Worm (Caenorhabditis elegans): ENCODE measurements around the gene F13A7.14.
A peak's percentile ranks its signal among the peaks of the same experiment; 100 is the strongest.

Gene F13A7.14

DNA sequence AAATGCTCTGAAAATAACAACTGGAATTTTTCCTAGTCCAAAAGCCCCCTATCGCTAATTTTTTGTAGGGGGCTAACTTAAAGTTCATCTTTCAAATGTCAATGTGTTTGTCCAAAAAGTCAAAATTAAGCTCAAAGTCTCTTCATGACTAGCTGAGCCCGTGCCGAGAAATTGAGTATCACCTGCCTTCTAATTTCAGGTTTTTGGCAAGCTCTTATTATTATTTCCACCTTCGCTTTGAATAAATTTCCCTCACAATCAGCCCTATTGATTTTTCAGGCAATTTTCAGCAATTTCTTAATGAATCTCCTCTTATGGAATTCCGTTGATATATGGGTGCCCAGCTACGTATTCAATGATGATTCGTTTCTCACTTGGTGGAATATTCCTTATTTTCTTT, 2.3 kb upstream of the F13A7.14 start, which contains the start of gene sre-36:
Gene sre-36, plus strand, starts transcription at position 301 of the 400 bp plus-strand sequence.
- TF ChIP-seq ets-5 (GFP tag; IDR thresholded peaks at IDR 0.05) (no peak), fkh-10 (GFP tag; optimal IDR thresholded peaks at IDR 0.05) (no peak), dsc-1 (tag; optimal IDR thresholded peaks at IDR 0.05) (no peak), lin-13 (GFP tag; optimal IDR thresholded peaks at IDR 0.05) (no peak), ceh-88 (GFP tag; IDR thresholded peaks at IDR 0.05) (no peak), swsn-7 (tag; optimal IDR thresholded peaks at IDR 0.05) (no peak), C34B4.2 (tag; optimal IDR thresholded peaks at IDR 0.05) (no peak), hpl-2 (GFP tag; optimal IDR thresholded peaks at IDR 0.05) (no peak), F16B12.6 (tag; optimal IDR thresholded peaks at IDR 0.05) (no peak)

DNA sequence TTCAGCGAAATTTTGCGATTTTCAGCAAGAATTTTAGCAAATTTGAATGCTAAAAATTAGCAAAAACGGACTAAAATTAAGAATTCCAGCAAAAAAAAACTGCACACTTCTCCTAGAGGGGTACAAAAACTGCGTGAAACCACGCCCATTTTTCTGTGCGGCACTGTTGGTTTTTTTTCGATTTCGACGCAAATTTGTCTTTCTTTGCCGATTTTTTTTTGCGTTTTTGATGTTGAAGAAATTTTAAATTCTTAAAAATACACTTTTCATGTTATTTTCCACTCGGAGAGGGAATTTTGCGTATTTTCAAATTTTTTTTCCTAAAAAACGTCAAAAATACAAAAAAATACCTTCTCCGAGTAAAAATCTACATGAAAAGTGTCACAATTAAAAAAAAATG, 2.3 kb downstream of the F13A7.14 start, which contains the start of gene syp-1:
Gene syp-1, plus strand, starts transcription at position 301 of the 400 bp plus-strand sequence.
- TF ChIP-seq tlp-1 (tag; optimal IDR thresholded peaks at IDR 0.05) (no peak), unc-62 (GFP tag; optimal IDR thresholded peaks at IDR 0.05) (no peak), tbx-2 (tag; optimal IDR thresholded peaks at IDR 0.05) (no peak), C04F5.9 (tag; optimal IDR thresholded peaks at IDR 0.05) (no peak), lin-13 (GFP tag; optimal IDR thresholded peaks at IDR 0.05) (no peak), skn-1 (tag; optimal IDR thresholded peaks at IDR 0.05) (no peak), lsy-2 (tag; optimal IDR thresholded peaks at IDR 0.05) (no peak), hpl-2 (GFP tag; optimal IDR thresholded peaks at IDR 0.05) (no peak), nhr-85 (tag) (no peak), zip-4 (GFP tag; optimal IDR thresholded peaks at IDR 0.05) (no peak), C16A3.4 (tag; optimal IDR thresholded peaks at IDR 0.05) (no peak), nhr-11 (tag; optimal IDR thresholded peaks at IDR 0.05) (no peak), aly-2 (tag; optimal IDR thresholded peaks at IDR 0.05) (no peak), elt-2 (tag; optimal IDR thresholded peaks at IDR 0.05) (no peak), lin-15B (tag; optimal IDR thresholded peaks at IDR 0.05) (no peak), mab-9 (GFP tag; IDR thresholded peaks at IDR 0.05) (no peak)

- TF ChIP-seq skn-1 (tag; optimal IDR thresholded peaks at IDR 0.05) (no peak), efl-1 (optimal IDR thresholded peaks at IDR 0.05) (peak in 1 of 2 experiments; percentile 85), efl-1 (GFP tag; optimal IDR thresholded peaks at IDR 0.05 in 1 of 2) (no peak)
Measured at ce11 chrV:16405366-16405765, 3.7 kb downstream of the F13A7.14 start.

DNA sequence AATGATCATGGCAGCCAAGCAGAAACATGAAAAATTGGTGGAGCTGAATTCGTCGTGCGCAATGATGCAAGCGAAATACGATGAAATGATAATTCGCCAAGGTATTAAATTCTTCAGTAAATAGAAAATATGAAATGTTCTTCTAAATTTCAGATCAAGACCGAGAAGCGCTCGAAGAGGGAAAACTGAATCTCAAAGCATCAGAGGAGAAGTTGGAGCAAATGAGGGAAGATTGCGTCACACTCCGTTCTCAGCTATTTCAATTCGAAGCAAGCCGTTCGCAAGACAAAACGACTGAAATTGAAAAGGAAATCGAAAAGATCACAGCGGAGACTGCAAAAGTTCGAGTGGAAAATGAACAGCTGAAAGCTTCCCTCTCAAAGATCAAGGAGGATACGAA, 4.7 kb downstream of the F13A7.14 start:
- TF ChIP-seq ceh-82 (tag; optimal IDR thresholded peaks at IDR 0.05): no peak
- TF ChIP-seq lsy-2 (tag; optimal IDR thresholded peaks at IDR 0.05): no peak

DNA sequence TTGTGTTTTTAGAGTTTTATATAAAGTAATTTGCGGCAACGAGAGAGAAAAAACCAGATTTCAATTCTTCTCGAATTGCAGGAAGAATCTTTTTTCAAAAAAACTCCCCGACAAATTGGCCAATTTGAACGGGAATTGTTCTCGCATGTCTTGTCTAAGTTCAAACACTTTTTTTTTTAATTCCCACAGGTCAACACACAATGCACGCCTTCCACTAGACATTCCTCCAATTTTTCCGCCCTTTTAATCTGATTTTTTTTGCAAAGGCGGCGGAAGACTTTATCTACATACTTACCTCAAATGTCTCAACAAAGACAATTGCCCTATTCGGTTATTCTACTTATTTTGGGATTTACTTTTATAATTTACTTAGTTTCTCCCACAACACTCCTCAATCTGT, 6.0 kb downstream of the F13A7.14 start, which contains the start of gene F26D2.3:
Gene F26D2.3, plus strand, starts transcription at position 301 of the 400 bp plus-strand sequence.
- TF ChIP-seq C34B4.2 (tag; optimal IDR thresholded peaks at IDR 0.05): no peak
- no peak for TF ChIP-seq pag-3 (tag; optimal IDR thresholded peaks at IDR 0.05; ENCODE audit: borderline replicate concordance, insufficient read depth)
- no peak for TF ChIP-seq nhr-28 (tag; optimal IDR thresholded peaks at IDR 0.05)
- no peak for TF ChIP-seq nhr-76 (tag; optimal IDR thresholded peaks at IDR 0.05)
- no peak for TF ChIP-seq mdl-1 (tag; optimal IDR thresholded peaks at IDR 0.05)
- TF ChIP-seq dsc-1 (tag; optimal IDR thresholded peaks at IDR 0.05): no peak
- TF ChIP-seq nhr-85 (tag): no peak
- no peak for TF ChIP-seq aha-1 (tag; optimal IDR thresholded peaks at IDR 0.05)
- no peak for TF ChIP-seq vab-15 (tag; optimal IDR thresholded peaks at IDR 0.05)
- TF ChIP-seq lin-35 (GFP tag; optimal IDR thresholded peaks at IDR 0.05): no peak
- TF ChIP-seq F16B12.6 (tag; optimal IDR thresholded peaks at IDR 0.05): no peak
- no peak for TF ChIP-seq mab-9 (GFP tag; IDR thresholded peaks at IDR 0.05)
- no peak for TF ChIP-seq nhr-20 (tag; optimal IDR thresholded peaks at IDR 0.05)
- no peak for TF ChIP-seq nhr-237 (tag; optimal IDR thresholded peaks at IDR 0.05)
- no peak for TF ChIP-seq tbx-2 (tag; optimal IDR thresholded peaks at IDR 0.05)
- no peak for TF ChIP-seq ceh-63 (GFP tag; optimal IDR thresholded peaks at IDR 0.05)
- no peak for TF ChIP-seq irx-1 (tag; optimal IDR thresholded peaks at IDR 0.05)
- no peak for TF ChIP-seq egl-27 (tag; optimal IDR thresholded peaks at IDR 0.05)
- TF ChIP-seq ztf-4 (tag; optimal IDR thresholded peaks at IDR 0.05): no peak
- TF ChIP-seq nhr-90 (tag; optimal IDR thresholded peaks at IDR 0.05; ENCODE audit: poor library complexity): no peak
